In the genomic region with DNA sequence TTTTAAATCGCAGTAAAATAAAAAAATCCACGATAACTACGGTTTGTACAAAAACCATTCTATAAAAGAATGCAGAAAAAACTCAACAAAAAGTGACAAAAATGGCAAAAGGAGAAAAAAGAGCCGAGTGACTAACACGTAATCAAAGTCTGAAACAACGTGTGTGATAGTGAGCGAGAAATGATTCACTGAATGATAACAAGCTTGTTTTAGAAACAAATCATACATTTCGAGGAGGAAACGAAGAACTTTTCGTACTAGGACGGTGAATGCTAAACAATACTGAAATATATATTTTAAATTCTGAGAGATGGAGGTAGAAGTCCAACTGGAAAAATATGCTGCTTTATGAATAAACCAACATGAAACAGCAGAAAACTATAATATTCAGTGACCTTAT, we compare ENCODE assay signal across 5 worm cellular contexts.
TF ChIP-seq lines count a peak whose summit lies in the region.

No protein-coding gene starts in this region.

TF ChIP-seq in whole organism, L1 larva, 84 proteins besides CTCF, POLR2A, EP300 and RAD21:
- TF ChIP-seq lin-39 (tag; optimal IDR thresholded peaks at IDR 0.05; lab: Kevin White, UChicago) (no peak), rnt-1 (tag; optimal IDR thresholded peaks at IDR 0.05; lab: Kevin White, UChicago) (no peak), elt-2 (tag; optimal IDR thresholded peaks at IDR 0.05; lab: Kevin White, UChicago) (peak; percentile 48)

TF ChIP-seq in whole organism, L2 larva, 48 proteins besides CTCF, POLR2A, EP300 and RAD21:
- TF ChIP-seq fos-1 (tag; optimal IDR thresholded peaks at IDR 0.05; lab: Kevin White, UChicago) (peak; percentile 86), nhr-12 (tag; optimal IDR thresholded peaks at IDR 0.05; lab: Kevin White, UChicago) (no peak)

TF ChIP-seq in whole organism, L3 larva, 47 proteins besides CTCF, POLR2A, EP300 and RAD21:
- no peak for TF ChIP-seq egl-5 (tag; optimal IDR thresholded peaks at IDR 0.05; lab: Kevin White, UChicago)
- no peak for TF ChIP-seq hmg-11 (tag; optimal IDR thresholded peaks at IDR 0.05; lab: Kevin White, UChicago)
- no peak for TF ChIP-seq mml-1 (tag; optimal IDR thresholded peaks at IDR 0.05; lab: Kevin White, UChicago)
- no peak for TF ChIP-seq nhr-43 (tag; optimal IDR thresholded peaks at IDR 0.05; lab: Kevin White, UChicago; ENCODE audit: poor library complexity, severe bottlenecking)
- peak; percentile 61 for TF ChIP-seq elt-2 (tag; optimal IDR thresholded peaks at IDR 0.05; lab: Kevin White, UChicago)
- no peak for TF ChIP-seq ama-1 (optimal IDR thresholded peaks at IDR 0.05; lab: Kevin White, UChicago)
- peak; percentile 65 for TF ChIP-seq pqm-1 (tag; optimal IDR thresholded peaks at IDR 0.05; lab: Kevin White, UChicago)
- no peak for TF ChIP-seq nfya-1 (tag; optimal IDR thresholded peaks at IDR 0.05; lab: Kevin White, UChicago; ENCODE audit: insufficient read depth)

TF ChIP-seq in whole organism, L4 larva, 104 proteins besides CTCF, POLR2A, EP300 and RAD21:
- no peak for TF ChIP-seq F37D6.2 (tag; optimal IDR thresholded peaks at IDR 0.05; lab: Kevin White, UChicago)
- TF ChIP-seq ceh-28 (tag; optimal IDR thresholded peaks at IDR 0.05; lab: Kevin White, UChicago), result no peak
- TF ChIP-seq unc-62 (GFP tag; optimal IDR thresholded peaks at IDR 0.05 in 1 of 2; lab: Kevin White, UChicago), result no peak
- TF ChIP-seq unc-62 (tag; optimal IDR thresholded peaks at IDR 0.05; lab: Kevin White, UChicago), result no peak
- TF ChIP-seq nhr-28 (tag; optimal IDR thresholded peaks at IDR 0.05; lab: Kevin White, UChicago), result peak; percentile 8
- no peak for TF ChIP-seq pha-4 (GFP tag; IDR thresholded peaks at IDR 0.05; lab: Robert Waterston, UW)
- TF ChIP-seq pha-4 (tag; optimal IDR thresholded peaks at IDR 0.05; lab: Kevin White, UChicago), result no peak
- no peak for TF ChIP-seq ceh-82 (tag; optimal IDR thresholded peaks at IDR 0.05; lab: Kevin White, UChicago)
- TF ChIP-seq pqm-1 (tag; optimal IDR thresholded peaks at IDR 0.05; lab: Kevin White, UChicago), result peak; percentile 69
TF ChIP-seq in whole organism, L4 larva: peak in this region for 2.

TF ChIP-seq in whole organism, young adult, 124 proteins besides CTCF, POLR2A, EP300 and RAD21:
- no peak for TF ChIP-seq B0035.1 (tag; optimal IDR thresholded peaks at IDR 0.05; lab: Kevin White, UChicago)
- TF ChIP-seq nhr-80 (tag; optimal IDR thresholded peaks at IDR 0.05; lab: Kevin White, UChicago), result peak; percentile 61
- TF ChIP-seq zfh-2 (GFP tag; conservative IDR thresholded peaks at IDR 0.05; lab: Robert Waterston, UW), result no peak
- no peak for TF ChIP-seq snpc-3.4 (tag; optimal IDR thresholded peaks at IDR 0.05; lab: Kevin White, UChicago)
- TF ChIP-seq zim-3 (tag; optimal IDR thresholded peaks at IDR 0.05; lab: Kevin White, UChicago), result no peak
TF ChIP-seq in whole organism, young adult: peak in this region for 1.
